Worm (Caenorhabditis elegans) whole organism, mixed stage, embryonic: ENCODE data around the gene T10B5.7.

Experiments used
- M03D4.4 ChIP-seq: sonication (generic microtip); optimal IDR thresholded peaks from 2 replicates; lab custom pipeline; 2017; ENCODE audit warnings: mild to moderate bottlenecking, missing genetic modification characterization, missing compliant biosample characterization
- bed-3 ChIP-seq: fragments of 200-800 bp; sonication (Bioruptor generic); optimal IDR thresholded peaks from 3 replicates; lab custom pipeline; 2018; ENCODE audit warnings: mild to moderate bottlenecking, missing genetic modification characterization, moderate library complexity, missing compliant biosample characterization
- blmp-1 ChIP-seq: fragments of 150-350 bp; optimal IDR thresholded peaks from 2 replicates; lab custom pipeline; 2014; ENCODE audit warnings: missing biosample characterization, missing genetic modification characterization
- ceh-39 ChIP-seq: fragments of 150-350 bp; optimal IDR thresholded peaks from 2 replicates; lab custom pipeline; 2014; ENCODE audit warnings: missing biosample characterization, missing genetic modification characterization
- ceh-43 ChIP-seq: fragments of 200-800 bp; sonication (Bioruptor generic); optimal IDR thresholded peaks from 2 replicates; lab custom pipeline; 2018; ENCODE audit warnings: mild to moderate bottlenecking, missing genetic modification characterization, moderate library complexity, missing compliant biosample characterization
- ceh-83 ChIP-seq: fragments of 200-800 bp; sonication (Bioruptor generic); optimal IDR thresholded peaks from 2 replicates; lab custom pipeline; 2018; ENCODE audit warnings: mild to moderate bottlenecking, missing genetic modification characterization, missing compliant biosample characterization
- ces-1 ChIP-seq: fragments of 150-350 bp; optimal IDR thresholded peaks from 2 replicates; lab custom pipeline; 2014; ENCODE audit warnings: missing biosample characterization, missing genetic modification reagents, missing genetic modification characterization
- cnd-1 ChIP-seq: fragments of 200-800 bp; sonication (Bioruptor generic); optimal IDR thresholded peaks from 2 replicates; lab custom pipeline; 2018; ENCODE audit warnings: mild to moderate bottlenecking, missing genetic modification characterization, missing compliant biosample characterization
- drap-1 ChIP-seq: fragments of 200-800 bp; sonication (Bioruptor generic); optimal IDR thresholded peaks from 3 replicates; lab custom pipeline; 2018; ENCODE audit warnings: mild to moderate bottlenecking, missing genetic modification characterization, missing compliant biosample characterization
- elt-1 ChIP-seq: sonication (generic microtip); optimal IDR thresholded peaks from 2 replicates; lab custom pipeline; 2017; ENCODE audit warnings: missing genetic modification characterization, mild to moderate bottlenecking, missing compliant biosample characterization, antibody characterized with exemption, moderate library complexity, borderline replicate concordance; ENCODE audit not compliant: insufficient read depth
- elt-3 ChIP-seq: fragments of 150-350 bp; optimal IDR thresholded peaks from 2 replicates; lab custom pipeline; 2014; ENCODE audit warnings: missing biosample characterization, missing genetic modification characterization
- ham-2 ChIP-seq: fragments of 200-800 bp; sonication (Bioruptor generic); optimal IDR thresholded peaks from 2 replicates; lab custom pipeline; 2018; ENCODE audit warnings: mild to moderate bottlenecking, missing genetic modification characterization, missing compliant biosample characterization
- hlh-1 ChIP-seq: fragments of 150-350 bp; optimal IDR thresholded peaks from 2 replicates; lab custom pipeline; 2014; ENCODE audit warnings: missing biosample characterization, missing genetic modification reagents, missing genetic modification characterization
- lin-13 ChIP-seq: fragments of 150-350 bp; optimal IDR thresholded peaks from 2 replicates; lab custom pipeline; 2014; ENCODE audit warnings: missing biosample characterization, missing genetic modification characterization
- lin-32 ChIP-seq: fragments of 200-800 bp; sonication (Bioruptor generic); optimal IDR thresholded peaks from 2 replicates; lab custom pipeline; 2018; ENCODE audit warnings: mild to moderate bottlenecking, missing genetic modification characterization, missing compliant biosample characterization
- lsy-2 ChIP-seq: fragments of 150-350 bp; optimal IDR thresholded peaks from 2 replicates; lab custom pipeline; 2014; ENCODE audit warnings: missing biosample characterization, missing genetic modification characterization
- mep-1 ChIP-seq: fragments of 150-350 bp; optimal IDR thresholded peaks from 2 replicates; lab custom pipeline; 2017; ENCODE audit warnings: missing biosample characterization, missing genetic modification reagents, missing genetic modification characterization, inconsistent platforms
- mls-2 ChIP-seq: sonication (generic microtip); optimal IDR thresholded peaks from 2 replicates; lab custom pipeline; 2016; ENCODE audit warnings: mild to moderate bottlenecking, missing genetic modification characterization, moderate library complexity, missing compliant biosample characterization
- nhr-2 ChIP-seq: fragments of 150-350 bp; optimal IDR thresholded peaks from 2 replicates; lab custom pipeline; 2014; ENCODE audit warnings: missing biosample characterization, missing genetic modification characterization
- nhr-237 ChIP-seq: fragments of 150-350 bp; optimal IDR thresholded peaks from 2 replicates; lab custom pipeline; 2014; ENCODE audit warnings: missing biosample characterization, missing genetic modification characterization
- nhr-28 ChIP-seq: fragments of 150-350 bp; optimal IDR thresholded peaks from 2 replicates; lab custom pipeline; 2014; ENCODE audit warnings: missing biosample characterization, missing genetic modification characterization
- nhr-76 ChIP-seq: sonication (generic microtip); optimal IDR thresholded peaks from 2 replicates; lab custom pipeline; 2017; ENCODE audit warnings: missing biosample characterization, missing genetic modification characterization
- pha-4 ChIP-seq: fragments of 150-350 bp; optimal IDR thresholded peaks from 2 replicates; lab custom pipeline; 2018; ENCODE audit warnings: missing biosample characterization, missing genetic modification reagents, missing genetic modification characterization
- sem-2 ChIP-seq: fragments of 200-800 bp; sonication (Bioruptor generic); optimal IDR thresholded peaks from 2 replicates; lab custom pipeline; 2018; ENCODE audit warnings: mild to moderate bottlenecking, missing genetic modification characterization, missing compliant biosample characterization
- sptf-1 ChIP-seq: sonication (generic microtip); optimal IDR thresholded peaks from 2 replicates; lab custom pipeline; 2017; ENCODE audit warnings: mild to moderate bottlenecking, missing genetic modification characterization, moderate library complexity, missing compliant biosample characterization
- tbx-8 ChIP-seq: fragments of 200-800 bp; sonication (Bioruptor generic); optimal IDR thresholded peaks from 2 replicates; lab custom pipeline; 2018; ENCODE audit warnings: mild to moderate bottlenecking, missing genetic modification characterization, moderate library complexity, missing compliant biosample characterization
- unc-120 ChIP-seq: sonication (generic microtip); optimal IDR thresholded peaks from 2 replicates; lab custom pipeline; 2017; ENCODE audit warnings: missing genetic modification characterization, missing compliant biosample characterization; ENCODE audit not compliant: poor library complexity, severe bottlenecking
- unc-39 ChIP-seq: fragments of 150-350 bp; optimal IDR thresholded peaks from 2 replicates; lab custom pipeline; 2014; ENCODE audit warnings: missing biosample characterization, missing genetic modification characterization
- unc-62 ChIP-seq: fragments of 150-350 bp; optimal IDR thresholded peaks from 2 replicates; lab custom pipeline; 2014; ENCODE audit warnings: missing biosample characterization, missing genetic modification reagents, missing genetic modification characterization
- zip-8 ChIP-seq: fragments of 150-350 bp; optimal IDR thresholded peaks from 2 replicates; lab custom pipeline; 2014; ENCODE audit warnings: missing biosample characterization, missing genetic modification characterization
- ztf-11 ChIP-seq: fragments of 150-350 bp; optimal IDR thresholded peaks from 2 replicates; lab custom pipeline; 2014; ENCODE audit warnings: missing biosample characterization, missing genetic modification characterization

The T10B5.7 gene

DNA sequence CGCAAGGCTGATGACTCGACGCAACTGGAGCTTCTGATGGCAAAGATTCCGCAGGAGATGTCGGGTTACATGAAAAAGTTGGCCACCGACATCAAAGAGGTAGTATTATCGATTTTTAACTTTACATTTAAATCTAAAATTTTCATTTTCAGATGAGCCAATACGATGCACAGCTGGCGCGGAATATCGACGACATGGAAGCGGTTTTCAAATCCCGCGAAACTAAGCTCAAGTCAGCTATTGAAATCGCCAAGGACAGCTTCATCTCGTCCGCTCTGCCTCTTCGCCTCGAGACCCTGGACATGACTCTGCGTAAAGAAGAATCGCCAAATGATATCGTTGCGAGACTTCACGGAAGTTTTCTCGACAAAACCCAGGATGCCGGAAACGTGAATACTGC lies 23.7 kb downstream of the T10B5.7 start, which contains the start of gene T10B5.3:
T10B5.3 (minus strand) TSS at position 101 of the 400 bp plus-strand sequence.
- TF ChIP-seq ztf-11 (no peak), ham-2 (GFP tag; lab: Kevin White, UChicago) (no peak), elt-1 (tag; lab: Kevin White, UChicago) (no peak), cnd-1 (tag; lab: Kevin White, UChicago) (no peak), sem-2 (GFP tag; lab: Kevin White, UChicago) (no peak), ces-1 (GFP tag; lab: Kevin White, UChicago) (no peak), hlh-1 (no peak), lin-13 (tag; lab: Kevin White, UChicago) (no peak), pha-4 (no peak), unc-62 (GFP tag; lab: Kevin White, UChicago) (no peak), ceh-83 (GFP tag; lab: Kevin White, UChicago) (no peak), sptf-1 (tag; lab: Kevin White, UChicago) (no peak), nhr-237 (no peak)

DNA sequence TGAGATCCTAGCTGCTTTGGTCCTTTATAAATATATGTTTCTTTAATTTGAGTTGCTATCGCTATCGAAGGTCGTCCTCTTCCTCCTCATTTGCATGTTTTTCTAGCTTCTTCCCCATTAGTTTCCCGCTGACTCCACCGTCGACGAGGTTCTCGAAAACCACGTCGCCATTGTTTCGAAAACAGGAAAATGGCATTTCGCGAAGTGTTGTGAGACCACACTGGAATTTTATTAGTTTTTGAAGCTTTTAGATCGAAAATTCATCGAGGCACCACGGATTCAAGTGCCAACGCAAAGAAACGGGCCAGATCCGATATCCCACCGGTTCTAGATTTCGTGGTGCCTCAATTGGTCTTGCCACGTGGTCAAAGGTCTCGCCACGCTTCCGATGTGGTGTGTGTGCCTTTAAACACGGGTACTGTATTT lies 24.5 kb downstream of the T10B5.7 start:
- TF ChIP-seq ceh-83 (GFP tag; lab: Kevin White, UChicago): no peak

DNA sequence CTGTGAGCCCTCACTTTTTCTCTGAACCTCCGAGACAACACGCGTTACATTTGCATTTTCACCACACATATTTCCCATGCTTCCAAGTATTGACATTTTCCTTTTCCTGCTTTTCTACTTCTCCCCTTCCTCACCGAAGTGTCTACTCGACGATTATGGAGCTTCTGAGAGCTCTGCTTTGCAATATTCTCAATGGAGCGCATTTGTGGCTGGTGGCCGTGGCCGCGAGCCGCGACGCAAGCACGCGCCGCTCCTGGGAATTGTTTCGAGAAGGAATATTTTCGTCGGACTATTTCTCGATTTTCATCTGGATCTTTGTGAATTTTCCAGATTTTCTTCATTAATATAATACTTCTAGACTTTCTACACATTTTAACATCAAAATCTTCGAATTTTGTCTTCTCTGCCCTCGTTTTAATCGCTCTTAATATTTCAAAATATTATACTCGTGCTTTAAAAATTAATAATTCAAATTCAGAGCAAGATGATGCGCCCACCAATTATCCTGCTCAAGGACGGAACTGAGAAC lies 25.8 kb downstream of the T10B5.7 start, which contains the start of the genes T10B5.4 and cct-7:
T10B5.4 (minus strand) TSS at position 40 of the 529 bp plus-strand sequence.
cct-7 (plus strand) TSS at position 479 of the 529 bp plus-strand sequence.
- TF ChIP-seq ces-1 (GFP tag; lab: Kevin White, UChicago) (peak; percentile 90), lin-13 (tag; lab: Kevin White, UChicago) (peak; percentile 83), lsy-2 (tag; lab: Kevin White, UChicago) (peak; percentile 75), lin-32 (peak; percentile 25), drap-1 (peak; percentile 65), ham-2 (GFP tag; lab: Kevin White, UChicago) (peak; percentile 34), ztf-11 (no peak), unc-62 (GFP tag; lab: Kevin White, UChicago) (peak; percentile 65), unc-120 (tag; lab: Kevin White, UChicago) (peak; percentile 77), nhr-237 (peak; percentile 81), mls-2 (tag; lab: Kevin White, UChicago) (peak; percentile 72), M03D4.4 (tag; lab: Kevin White, UChicago) (peak; percentile 57), tbx-8 (no peak), unc-39 (tag; lab: Kevin White, UChicago) (no peak), cnd-1 (tag; lab: Kevin White, UChicago) (peak; percentile 77), sptf-1 (tag; lab: Kevin White, UChicago) (peak; percentile 73), nhr-76 (no peak), zip-8 (tag; lab: Kevin White, UChicago) (no peak), ceh-39 (peak; percentile 50), mep-1 (tag; lab: Kevin White, UChicago) (peak; percentile 97), pha-4 (peak; percentile 86)

DNA sequence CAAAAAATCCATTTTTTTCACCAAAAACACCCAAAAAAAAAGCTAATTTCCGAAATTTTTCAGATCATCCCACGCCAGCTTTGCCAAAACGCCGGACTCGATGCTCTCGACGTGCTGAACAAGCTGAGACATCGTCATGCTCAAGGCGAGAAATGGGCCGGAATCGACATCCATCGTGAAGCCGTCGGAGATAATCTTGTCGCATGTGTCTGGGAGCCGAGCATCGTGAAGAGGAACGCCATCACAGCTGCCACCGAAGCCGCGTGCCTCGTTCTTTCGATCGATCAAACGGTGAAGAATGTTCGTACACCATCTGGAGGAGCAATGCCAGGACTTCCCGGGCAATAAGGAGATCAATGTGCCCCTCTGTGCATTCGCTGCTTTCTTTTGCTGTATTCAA lies 28.8 kb downstream of the T10B5.7 start:
- no peak for TF ChIP-seq elt-1 (tag; lab: Kevin White, UChicago)
- no peak for TF ChIP-seq nhr-28 (tag; lab: Kevin White, UChicago)
- TF ChIP-seq pha-4: no peak
- TF ChIP-seq sem-2 (GFP tag; lab: Kevin White, UChicago): no peak
- TF ChIP-seq unc-39 (tag; lab: Kevin White, UChicago): no peak
- TF ChIP-seq blmp-1 (tag; lab: Kevin White, UChicago): no peak
- TF ChIP-seq bed-3 (GFP tag; lab: Kevin White, UChicago): no peak
- no peak for TF ChIP-seq elt-3 (tag; lab: Kevin White, UChicago)
- TF ChIP-seq ham-2 (GFP tag; lab: Kevin White, UChicago): no peak
- TF ChIP-seq sptf-1 (tag; lab: Kevin White, UChicago): no peak
- TF ChIP-seq nhr-237: no peak
- TF ChIP-seq hlh-1: no peak
- no peak for TF ChIP-seq lsy-2 (tag; lab: Kevin White, UChicago)
- TF ChIP-seq zip-8 (tag; lab: Kevin White, UChicago): no peak
- TF ChIP-seq ces-1 (GFP tag; lab: Kevin White, UChicago): no peak
- TF ChIP-seq nhr-76: no peak
- TF ChIP-seq ztf-11: no peak
- TF ChIP-seq mep-1 (tag; lab: Kevin White, UChicago): no peak

DNA sequence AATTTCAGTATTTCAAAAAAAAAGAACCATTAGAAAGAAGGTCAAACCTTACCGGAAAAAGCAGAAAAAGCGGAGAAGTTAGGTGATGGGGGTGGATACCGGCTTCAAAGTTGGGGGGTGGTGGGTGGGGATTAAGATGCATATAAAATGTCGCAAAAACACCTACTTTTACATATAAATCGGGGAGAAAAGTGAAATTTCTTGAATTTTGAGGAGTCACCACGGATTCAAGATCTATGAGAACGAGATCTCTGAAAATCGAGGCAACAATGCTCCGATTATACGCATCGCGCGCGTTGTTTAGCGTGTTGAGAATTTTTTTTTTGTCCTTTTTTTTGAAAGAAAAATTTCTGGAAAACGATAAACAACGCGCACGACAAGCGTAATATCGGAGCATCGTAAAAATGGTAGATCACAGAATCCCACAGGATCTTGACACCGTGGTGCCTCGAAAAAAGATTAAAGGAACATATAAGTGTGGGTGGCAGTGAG lies 29.5 kb downstream of the T10B5.7 start:
- TF ChIP-seq lin-13 (tag; lab: Kevin White, UChicago) (no peak), ceh-43 (GFP tag; lab: Kevin White, UChicago) (no peak), zip-8 (tag; lab: Kevin White, UChicago) (no peak), bed-3 (GFP tag; lab: Kevin White, UChicago) (peak; percentile 29), sptf-1 (tag; lab: Kevin White, UChicago) (peak; percentile 73), pha-4 (no peak), mls-2 (tag; lab: Kevin White, UChicago) (peak; percentile 59), nhr-28 (tag; lab: Kevin White, UChicago) (no peak), nhr-2 (tag; lab: Kevin White, UChicago) (peak; percentile 1), lin-32 (no peak), sem-2 (GFP tag; lab: Kevin White, UChicago) (peak; percentile 25), ceh-83 (GFP tag; lab: Kevin White, UChicago) (peak; percentile 49), nhr-237 (no peak)
